Worm (Caenorhabditis elegans): ENCODE data around the gene bgnt-1.5.

DNA sequence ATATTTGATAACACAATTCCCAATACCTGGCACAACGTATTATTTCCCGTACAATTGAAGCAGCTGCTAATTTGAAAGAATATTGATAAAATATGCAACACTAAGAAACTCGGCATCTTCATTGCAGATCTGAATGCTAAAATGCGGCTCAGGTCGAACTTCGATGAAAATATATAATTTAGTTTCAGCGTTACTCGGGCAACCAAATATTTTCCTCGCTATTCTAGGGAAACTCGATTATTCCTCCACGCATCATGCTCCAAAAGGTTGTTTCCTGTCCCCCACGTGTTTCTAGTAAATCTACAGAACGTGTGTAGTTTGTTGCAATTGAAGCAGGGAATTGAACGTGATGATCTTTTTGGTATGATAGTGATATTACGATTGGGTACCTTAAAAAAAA lies 16.9 kb upstream of the bgnt-1.5 start:
- TF ChIP-seq T23F11.4 (GFP tag; optimal IDR thresholded peaks at IDR 0.05): no peak
- TF ChIP-seq nhr-11 (tag; optimal IDR thresholded peaks at IDR 0.05): no peak
- no peak for TF ChIP-seq pat-9 (tag; optimal IDR thresholded peaks at IDR 0.05)
- no peak for TF ChIP-seq pha-4 (tag; optimal IDR thresholded peaks at IDR 0.05)
- no peak for TF ChIP-seq pqm-1 (tag; optimal IDR thresholded peaks at IDR 0.05)
- no peak for TF ChIP-seq fkh-6 (tag; optimal IDR thresholded peaks at IDR 0.05)
- TF ChIP-seq lin-11 (tag; optimal IDR thresholded peaks at IDR 0.05): no peak

Measured in whole organism, late embryonic.